Fruit fly (Drosophila melanogaster) ovary, adult (tissue): ENCODE measurements around the gene CG15553.

Experiments
- CG17801 ChIP-seq: fragments of 200-800 bp; optimal IDR thresholded peaks from 2 replicates; lab custom pipeline; 2019; ENCODE audit warnings: missing biosample characterization, mild to moderate bottlenecking, missing genetic modification characterization, moderate library complexity; ENCODE audit not compliant: partially characterized antibody

The CG15553 gene

dm6 chr3R:31062344-31062964, 38.5 kb downstream of the CG15553 start:
- TF ChIP-seq CG17801: peak; percentile 88

- TF ChIP-seq CG17801: peak; percentile 41
Observed at dm6 chr3R:31060708-31061625, 40.0 kb downstream of the CG15553 start, which contains the start of gene dco. dco (minus strand) TSS chr3R:31061210.

- TF ChIP-seq CG17801: no peak
Observed at dm6 chr3R:31059807-31060707, 40.9 kb downstream of the CG15553 start.

- TF ChIP-seq CG17801: peak; percentile 91
Observed at dm6 chr3R:31059036-31059806, 41.7 kb downstream of the CG15553 start.

- no peak for TF ChIP-seq CG17801
Observed at dm6 chr3R:31053784-31054221, 47.2 kb downstream of the CG15553 start, which contains the start of gene Chchd3. Chchd3 (minus strand) TSS chr3R:31053915.
